Worm (Caenorhabditis elegans) whole organism, L1 larva: Measurements from ENCODE around the gene C03H5.4.

Source experiments
- C16A3.4 ChIP-seq: fragments of 150-350 bp; optimal IDR thresholded peaks from 2 replicates; lab custom pipeline; 2014; ENCODE audit warnings: missing biosample characterization, missing genetic modification characterization
- C34B4.2 ChIP-seq: sonication (generic microtip); optimal IDR thresholded peaks from 2 replicates; lab custom pipeline; 2017; ENCODE audit warnings: mild to moderate bottlenecking, missing genetic modification characterization, missing compliant biosample characterization
- alr-1 ChIP-seq: fragments of 200-800 bp; sonication (Bioruptor generic); optimal IDR thresholded peaks from 2 replicates; lab custom pipeline; 2018; ENCODE audit warnings: borderline replicate concordance, mild to moderate bottlenecking, missing genetic modification characterization, missing compliant biosample characterization
- blmp-1 ChIP-seq: fragments of 150-350 bp; optimal IDR thresholded peaks from 2 replicates; lab custom pipeline; 2014; ENCODE audit warnings: missing biosample characterization, missing genetic modification characterization
- ceh-63 ChIP-seq: fragments of 200-800 bp; sonication (Bioruptor generic); optimal IDR thresholded peaks from 2 replicates; lab custom pipeline; 2018; ENCODE audit warnings: mild to moderate bottlenecking, missing genetic modification characterization, missing compliant biosample characterization
- ceh-8 ChIP-seq: fragments of 200-800 bp; sonication (Bioruptor generic); optimal IDR thresholded peaks from 2 replicates; lab custom pipeline; 2018; ENCODE audit warnings: mild to moderate bottlenecking, missing genetic modification characterization, moderate library complexity, missing compliant biosample characterization
- ceh-82 ChIP-seq, 3 experiments: fragments of 150-350 bp in 1 of 3; sonication (generic microtip) in 2 of 3; optimal IDR thresholded peaks; 2 replicates each; lab custom pipeline; 2014 to 2017; ENCODE audit warnings: missing biosample characterization in 3 of 3, missing genetic modification characterization in 3 of 3
- ceh-90 ChIP-seq: sonication (generic microtip); optimal IDR thresholded peaks from 2 replicates; lab custom pipeline; 2016; ENCODE audit warnings: missing genetic modification characterization, missing compliant biosample characterization
- ces-1 ChIP-seq: fragments of 150-350 bp; optimal IDR thresholded peaks from 2 replicates; lab custom pipeline; 2014; ENCODE audit warnings: missing biosample characterization, missing genetic modification reagents, missing genetic modification characterization
- dpl-1 ChIP-seq, 3 experiments: fragments of 150-350 bp in 2 of 3; sonication (generic microtip) in 1 of 3; optimal IDR thresholded peaks; 2 replicates each; lab custom pipeline; 2014 to 2017; ENCODE audit warnings: missing biosample characterization in 3 of 3, missing genetic modification characterization in 3 of 3, missing genetic modification reagents in 3 of 3
- dsc-1 ChIP-seq: sonication (generic microtip); optimal IDR thresholded peaks from 2 replicates; lab custom pipeline; 2016; ENCODE audit warnings: mild to moderate bottlenecking, missing genetic modification characterization, missing compliant biosample characterization
- egl-13 ChIP-seq: sonication (generic microtip); optimal IDR thresholded peaks from 2 replicates; lab custom pipeline; 2016; ENCODE audit warnings: missing genotype, missing genetic modification reagents, missing genetic modification characterization, missing compliant biosample characterization
- elt-2 ChIP-seq: sonication (generic microtip); optimal IDR thresholded peaks from 2 replicates; lab custom pipeline; 2016; ENCODE audit warnings: missing genetic modification characterization, mild to moderate bottlenecking, inconsistent platforms, missing compliant biosample characterization, missing genetic modification reagents
- elt-3 ChIP-seq, 6 experiments: fragments of 150-350 bp in 1 of 6; sonication (generic microtip); optimal IDR thresholded peaks; 2 replicates each; lab custom pipeline; 2017 to 2018; ENCODE audit warnings: missing biosample characterization in 6 of 6, missing genetic modification characterization in 6 of 6, inconsistent platforms in 1 of 6
- ets-5 ChIP-seq: fragments of 200-800 bp; sonication (Bioruptor generic); IDR thresholded peaks from 2 replicates; pipeline ENCODE4 v1.3.6; 2022; ENCODE audit warnings: missing genetic modification characterization, missing compliant biosample characterization
- fkh-10 ChIP-seq: sonication (generic microtip); optimal IDR thresholded peaks from 2 replicates; lab custom pipeline; 2017; ENCODE audit warnings: missing biosample characterization, missing genetic modification reagents, missing genetic modification characterization
- fos-1 ChIP-seq: fragments of 150-350 bp; optimal IDR thresholded peaks from 2 replicates; lab custom pipeline; 2014; ENCODE audit warnings: missing biosample characterization, missing genetic modification characterization
- grh-1 ChIP-seq: fragments of 200-800 bp; sonication (Bioruptor generic); IDR thresholded peaks from 2 replicates; pipeline ENCODE4 v1.3.6; 2022; ENCODE audit warnings: missing genetic modification reagents, missing genetic modification characterization, missing compliant biosample characterization
- hpl-2 ChIP-seq: fragments of 150-350 bp; optimal IDR thresholded peaks from 2 replicates; lab custom pipeline; 2014; ENCODE audit warnings: missing biosample characterization, missing genetic modification reagents, missing genetic modification characterization
- irx-1 ChIP-seq: sonication (generic microtip); optimal IDR thresholded peaks from 2 replicates; lab custom pipeline; 2016; ENCODE audit warnings: missing genetic modification characterization, missing compliant biosample characterization
- isw-1 ChIP-seq: fragments of 200-800 bp; sonication (Bioruptor generic); IDR thresholded peaks from 2 replicates; pipeline ENCODE4 v1.3.6; 2022; ENCODE audit warnings: missing genetic modification characterization, missing compliant biosample characterization
- jun-1 ChIP-seq: fragments of 150-350 bp; optimal IDR thresholded peaks from 2 replicates; lab custom pipeline; 2014; ENCODE audit warnings: missing biosample characterization, missing genetic modification reagents, missing genetic modification characterization
- lin-13 ChIP-seq: fragments of 150-350 bp; optimal IDR thresholded peaks from 2 replicates; lab custom pipeline; 2014; ENCODE audit warnings: missing biosample characterization, missing genetic modification reagents, missing genetic modification characterization
- lin-39 ChIP-seq: fragments of 150-350 bp; optimal IDR thresholded peaks from 2 replicates; lab custom pipeline; 2014; ENCODE audit warnings: missing biosample characterization, missing genetic modification reagents, missing genetic modification characterization
- lir-3 ChIP-seq: sonication (generic microtip); optimal IDR thresholded peaks from 2 replicates; lab custom pipeline; 2016; ENCODE audit warnings: mild to moderate bottlenecking, missing genetic modification characterization, moderate library complexity, missing compliant biosample characterization; ENCODE audit not compliant: poor library complexity
- mab-9 ChIP-seq: fragments of 200-800 bp; sonication (Bioruptor generic); IDR thresholded peaks from 2 replicates; pipeline ENCODE4 v1.3.6; 2022; ENCODE audit warnings: missing genetic modification reagents, missing genetic modification characterization, missing compliant biosample characterization
- nhr-12 ChIP-seq: sonication (generic microtip); optimal IDR thresholded peaks from 2 replicates; lab custom pipeline; 2017; ENCODE audit warnings: missing biosample characterization, missing genetic modification characterization
- nhr-20 ChIP-seq: sonication (generic microtip); optimal IDR thresholded peaks from 2 replicates; lab custom pipeline; 2016; ENCODE audit warnings: mild to moderate bottlenecking, missing genetic modification characterization, missing compliant biosample characterization
- nhr-47 ChIP-seq: sonication (generic microtip); optimal IDR thresholded peaks from 2 replicates; lab custom pipeline; 2016; ENCODE audit warnings: mild to moderate bottlenecking, missing genetic modification characterization, moderate library complexity, missing compliant biosample characterization
- nhr-71 ChIP-seq: sonication (generic microtip); optimal IDR thresholded peaks from 2 replicates; lab custom pipeline; 2016; ENCODE audit warnings: mild to moderate bottlenecking, missing genetic modification characterization, moderate library complexity, missing compliant biosample characterization
- nhr-77 ChIP-seq: fragments of 150-350 bp; optimal IDR thresholded peaks from 2 replicates; lab custom pipeline; 2014; ENCODE audit warnings: missing biosample characterization, missing genetic modification characterization
- nhr-84 ChIP-seq: sonication (generic microtip); optimal IDR thresholded peaks from 2 replicates; lab custom pipeline; 2017; ENCODE audit warnings: missing biosample characterization, missing genetic modification characterization
- nhr-85 ChIP-seq: sonication (generic microtip); peaks from one replicate; lab custom pipeline; 2016; ENCODE audit warnings: missing genetic modification characterization, inconsistent platforms, missing compliant biosample characterization
- pag-3 ChIP-seq: sonication (generic microtip); optimal IDR thresholded peaks from 2 replicates; lab custom pipeline; 2017; ENCODE audit warnings: missing genetic modification characterization, mild to moderate bottlenecking, missing compliant biosample characterization, antibody characterized with exemption, borderline replicate concordance; ENCODE audit not compliant: insufficient read depth
- pqm-1 ChIP-seq: sonication (generic microtip); optimal IDR thresholded peaks from 3 replicates; lab custom pipeline; 2017; ENCODE audit warnings: missing biosample characterization, missing genetic modification characterization
- snpc-4 ChIP-seq: fragments of 150-350 bp; optimal IDR thresholded peaks from 2 replicates; lab custom pipeline; 2014; ENCODE audit warnings: missing biosample characterization, missing genetic modification characterization
- snu-23 ChIP-seq: sonication (generic microtip); optimal IDR thresholded peaks from 2 replicates; lab custom pipeline; 2016; ENCODE audit warnings: missing genetic modification characterization, missing compliant biosample characterization
- tbx-2 ChIP-seq: sonication (generic microtip); optimal IDR thresholded peaks from 2 replicates; lab custom pipeline; 2016; ENCODE audit warnings: missing genetic modification characterization, missing compliant biosample characterization
- tlp-1 ChIP-seq: fragments of 150-350 bp; optimal IDR thresholded peaks from 2 replicates; lab custom pipeline; 2014; ENCODE audit warnings: missing biosample characterization, missing genetic modification characterization
- unc-30 ChIP-seq: sonication (generic microtip); optimal IDR thresholded peaks from 2 replicates; lab custom pipeline; 2017; ENCODE audit warnings: missing biosample characterization, missing genetic modification characterization
- unc-62 ChIP-seq: fragments of 150-350 bp; optimal IDR thresholded peaks from 2 replicates; lab custom pipeline; 2014; ENCODE audit warnings: missing biosample characterization, missing genetic modification reagents, missing genetic modification characterization
- unc-86 ChIP-seq: sonication (generic microtip); optimal IDR thresholded peaks from 2 replicates; lab custom pipeline; 2016; ENCODE audit warnings: missing genetic modification characterization, missing compliant biosample characterization
- unc-98 ChIP-seq: fragments of 200-800 bp; sonication (Bioruptor generic); IDR thresholded peaks from 2 replicates; pipeline ENCODE4 v1.3.6; 2022; ENCODE audit warnings: missing genetic modification characterization, missing compliant biosample characterization
- vab-15 ChIP-seq: sonication (generic microtip); optimal IDR thresholded peaks from 2 replicates; lab custom pipeline; 2017; ENCODE audit warnings: missing genotype, mild to moderate bottlenecking, missing genetic modification characterization, missing compliant biosample characterization
- xbp-1 ChIP-seq: sonication (generic microtip); optimal IDR thresholded peaks from 2 replicates; lab custom pipeline; 2016; ENCODE audit warnings: missing genetic modification characterization, missing compliant biosample characterization
- zag-1 ChIP-seq: fragments of 150-350 bp; optimal IDR thresholded peaks from 2 replicates; lab custom pipeline; 2014; ENCODE audit warnings: missing biosample characterization, missing genetic modification characterization
- zip-4 ChIP-seq: fragments of 200-800 bp; sonication (Bioruptor generic); optimal IDR thresholded peaks from 2 replicates; lab custom pipeline; 2018; ENCODE audit warnings: mild to moderate bottlenecking, missing genetic modification characterization, moderate library complexity, missing compliant biosample characterization

Gene C03H5.4

DNA sequence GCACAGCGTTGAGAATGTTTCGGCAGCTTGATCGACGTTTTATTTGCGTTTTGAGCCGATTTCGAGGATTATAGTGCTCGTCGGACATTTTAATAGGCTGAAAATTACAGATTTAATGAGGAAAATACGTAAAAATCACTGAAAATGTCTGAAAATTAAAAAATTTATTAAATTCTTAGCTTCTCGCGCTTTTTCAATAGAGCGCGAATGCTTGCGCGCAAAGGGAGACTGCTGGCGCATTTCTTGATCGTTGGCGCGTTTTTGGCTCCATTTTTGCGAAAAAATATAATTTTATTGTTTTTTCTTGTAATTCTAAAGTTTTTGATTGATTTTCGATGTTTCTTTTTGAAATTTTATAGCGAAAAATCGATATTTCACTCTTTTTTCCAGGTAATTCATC, 35.8 kb downstream of the C03H5.4 start, which contains the start of the genes dnsn-1 and C24H12.4 (continued):
- TF ChIP-seq ceh-8 (GFP tag; lab: Kevin White, UChicago) (peak; percentile 83), C34B4.2 (tag; lab: Kevin White, UChicago) (no peak), blmp-1 (tag; lab: Kevin White, UChicago) (peak; percentile 83), snu-23 (GFP tag; lab: Kevin White, UChicago) (peak; percentile 98), zag-1 (peak; percentile 1), ceh-63 (GFP tag; lab: Kevin White, UChicago) (no peak), xbp-1 (tag; lab: Kevin White, UChicago) (peak; percentile 95), lin-13 (peak; percentile 93), egl-13 (tag; lab: Kevin White, UChicago) (peak; percentile 94), nhr-85 (tag; lab: Kevin White, UChicago) (peak; percentile 93), alr-1 (tag; lab: Kevin White, UChicago) (no peak), nhr-12 (tag; lab: Kevin White, UChicago) (no peak), grh-1 (GFP tag; lab: Robert Waterston, UW) (peak; percentile 91), ceh-90 (tag; lab: Kevin White, UChicago) (peak; percentile 29), pqm-1 (tag; lab: Kevin White, UChicago) (no peak), ets-5 (GFP tag; lab: Robert Waterston, UW) (no peak), zip-4 (GFP tag; lab: Kevin White, UChicago) (peak; percentile 86), unc-98 (peak; percentile 62; the same call in 1 of the 2 replicates), pag-3 (tag; lab: Kevin White, UChicago) (peak; percentile 31), snpc-4 (tag; lab: Kevin White, UChicago) (peak; percentile 86), fos-1 (peak; percentile 84), nhr-84 (tag; lab: Kevin White, UChicago) (no peak), unc-86 (peak; percentile 95), isw-1 (GFP tag; lab: Robert Waterston, UW) (peak; percentile 96), tlp-1 (tag; lab: Kevin White, UChicago) (no peak), lir-3 (tag; lab: Kevin White, UChicago) (peak; percentile 81), ceh-82 (tag; optimal IDR thresholded peaks at IDR 0.05; lab: Kevin White, UChicago) (peak; percentile 96 to 98 (median 97)), tbx-2 (peak; percentile 98), nhr-71 (peak; percentile 97), nhr-20 (tag; lab: Kevin White, UChicago) (peak; percentile 96), ces-1 (GFP tag; lab: Kevin White, UChicago) (no peak), vab-15 (peak; percentile 44), elt-2 (tag; lab: Kevin White, UChicago) (peak; percentile 75), irx-1 (peak; percentile 93), jun-1 (peak; percentile 88), unc-62 (GFP tag; lab: Kevin White, UChicago) (no peak), elt-3 (tag; optimal IDR thresholded peaks at IDR 0.05; lab: Kevin White, UChicago) (peak in 5 of 6 experiments; percentile 35 to 97 (median 63)), fkh-10 (GFP tag; lab: Kevin White, UChicago) (peak; percentile 92)

DNA sequence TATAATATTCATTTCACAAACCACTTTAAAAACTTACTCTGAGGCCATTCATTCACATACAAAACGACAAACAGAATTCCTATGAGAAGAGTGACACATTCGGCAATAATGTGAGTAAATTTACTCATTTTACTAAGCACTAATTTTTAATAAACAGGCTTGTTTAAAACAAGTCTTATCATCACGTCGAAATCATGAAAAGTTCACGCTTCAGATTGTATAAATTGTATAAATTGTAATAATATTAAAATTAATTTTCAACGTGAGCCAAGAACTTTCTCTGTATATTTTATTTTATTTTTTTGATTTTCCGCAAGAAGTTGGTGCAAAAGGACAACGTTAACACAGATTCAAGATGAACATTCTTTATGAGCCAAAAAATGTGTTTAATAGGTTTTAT, 43.7 kb downstream of the C03H5.4 start, which contains the start of gene C24H12.6:
TSS of gene C24H12.6 (minus strand) at position 101 of the 400 bp plus-strand sequence.
- TF ChIP-seq mab-9 (no peak), dsc-1 (no peak), C34B4.2 (tag; lab: Kevin White, UChicago) (no peak), hpl-2 (GFP tag; lab: Kevin White, UChicago) (no peak), elt-3 (tag; optimal IDR thresholded peaks at IDR 0.05; lab: Kevin White, UChicago) (no peak), nhr-77 (tag; lab: Kevin White, UChicago) (no peak), lin-39 (tag; lab: Kevin White, UChicago) (no peak), dpl-1 (GFP tag; optimal IDR thresholded peaks at IDR 0.05; lab: Kevin White, UChicago) (no peak), tbx-2 (no peak), ces-1 (GFP tag; lab: Kevin White, UChicago) (no peak), C16A3.4 (no peak), unc-30 (tag; lab: Kevin White, UChicago) (no peak), nhr-47 (tag; lab: Kevin White, UChicago) (no peak), nhr-71 (no peak), xbp-1 (tag; lab: Kevin White, UChicago) (no peak)
